Worm (Caenorhabditis elegans): ENCODE measurements around the gene E02H1.6.

Gene E02H1.6

ce11 chrII:9625930-9626329 is 29.4 kb downstream of the E02H1.6 start:
- TF ChIP-seq lsy-2 (tag; optimal IDR thresholded peaks at IDR 0.05) (no peak), unc-62 (GFP tag; optimal IDR thresholded peaks at IDR 0.05 in 1 of 2) (peak in 1 of 2 experiments; percentile 94), unc-62 (tag; optimal IDR thresholded peaks at IDR 0.05) (no peak)

ce11 chrII:9633956-9634560 is 37.6 kb downstream of the E02H1.6 start:
- TF ChIP-seq egl-43 (GFP tag; IDR thresholded peaks at IDR 0.05): peak; percentile 52; the same call in 1 of the 2 replicates
- TF ChIP-seq set-16 (GFP tag; IDR thresholded peaks at IDR 0.05): peak; percentile 80

- TF ChIP-seq snpc-4 (tag; optimal IDR thresholded peaks at IDR 0.05) (no peak), fos-1 (tag; optimal IDR thresholded peaks at IDR 0.05) (no peak), egl-27 (tag; optimal IDR thresholded peaks at IDR 0.05) (no peak), T26A8.4 (GFP tag; IDR thresholded peaks at IDR 0.05) (no peak), mdl-1 (tag; optimal IDR thresholded peaks at IDR 0.05) (no peak)
Observed at ce11 chrII:9636300-9636699, 39.8 kb downstream of the E02H1.6 start, which contains the start of gene ZK1307.7. TSS of gene ZK1307.7 (plus strand) at chrII:9636600.

ce11 chrII:9644438-9644837 is 47.9 kb downstream of the E02H1.6 start, which contains the start of gene fzr-1:
TSS of gene fzr-1 (minus strand) at chrII:9644466.
- TF ChIP-seq aly-2 (tag; optimal IDR thresholded peaks at IDR 0.05): no peak
- TF ChIP-seq nhr-28 (tag; optimal IDR thresholded peaks at IDR 0.05): peak; percentile 50
- TF ChIP-seq daf-16 (GFP tag; optimal IDR thresholded peaks at IDR 0.05): no peak
- peak; percentile 16 for TF ChIP-seq daf-16 (tag; optimal IDR thresholded peaks at IDR 0.05)

ce11 chrII:9644940-9645634 is 48.6 kb downstream of the E02H1.6 start:
- TF ChIP-seq daf-16 (GFP tag; optimal IDR thresholded peaks at IDR 0.05) (no peak), daf-16 (tag; optimal IDR thresholded peaks at IDR 0.05) (peak; percentile 8), ceh-32 (tag; optimal IDR thresholded peaks at IDR 0.05; ENCODE audit: poor library complexity) (no peak), hlh-11 (tag; optimal IDR thresholded peaks at IDR 0.05) (peak; percentile 32), spr-1 (tag; optimal IDR thresholded peaks at IDR 0.05) (no peak), nhr-76 (tag; optimal IDR thresholded peaks at IDR 0.05) (no peak), set-16 (GFP tag; IDR thresholded peaks at IDR 0.05) (no peak), tag-97 (GFP tag; IDR thresholded peaks at IDR 0.05) (no peak), daf-8 (GFP tag; IDR thresholded peaks at IDR 0.05) (no peak), Y48G9A.11 (GFP tag; IDR thresholded peaks at IDR 0.05) (no peak), madf-5 (GFP tag; IDR thresholded peaks at IDR 0.05) (no peak), R02D3.7 (tag; optimal IDR thresholded peaks at IDR 0.05) (no peak), dpl-1 (GFP tag; optimal IDR thresholded peaks at IDR 0.05) (no peak), jun-1 (tag; optimal IDR thresholded peaks at IDR 0.05) (no peak), nhr-48 (tag; optimal IDR thresholded peaks at IDR 0.05) (no peak), F10B5.3 (tag; optimal IDR thresholded peaks at IDR 0.05) (no peak), dve-1 (tag; optimal IDR thresholded peaks at IDR 0.05; ENCODE audit: insufficient read depth) (peak; percentile 51), ZK337.2 (GFP tag; IDR thresholded peaks at IDR 0.05) (no peak), ceh-28 (tag; optimal IDR thresholded peaks at IDR 0.05) (no peak), fkh-10 (GFP tag; optimal IDR thresholded peaks at IDR 0.05) (no peak), D1046.2 (GFP tag; IDR thresholded peaks at IDR 0.05) (no peak), mdt-29 (GFP tag; IDR thresholded peaks at IDR 0.05) (no peak), nhr-28 (tag; optimal IDR thresholded peaks at IDR 0.05) (peak; percentile 77), ceh-20 (GFP tag; IDR thresholded peaks at IDR 0.05) (no peak), hmg-1.1 (GFP tag; IDR thresholded peaks at IDR 0.05) (no peak), pqm-1 (tag; optimal IDR thresholded peaks at IDR 0.05) (peak; percentile 85), T26A8.4 (GFP tag; IDR thresholded peaks at IDR 0.05) (no peak), ceh-44 (GFP tag; IDR thresholded peaks at IDR 0.05) (no peak), daf-12 (tag; optimal IDR thresholded peaks at IDR 0.05) (no peak), zfp-3 (GFP tag; conservative IDR thresholded peaks at IDR 0.05) (no peak), zag-1 (tag; optimal IDR thresholded peaks at IDR 0.05) (no peak), attf-4 (tag; optimal IDR thresholded peaks at IDR 0.05) (no peak), lin-13 (GFP tag; optimal IDR thresholded peaks at IDR 0.05) (no peak), daf-19 (GFP tag; conservative IDR thresholded peaks at IDR 0.05) (no peak)
